Worm (Caenorhabditis elegans): ENCODE results near the gene F56D5.9.
A peak's percentile ranks its signal among the peaks of the same experiment; 100 is the strongest.

DNA sequence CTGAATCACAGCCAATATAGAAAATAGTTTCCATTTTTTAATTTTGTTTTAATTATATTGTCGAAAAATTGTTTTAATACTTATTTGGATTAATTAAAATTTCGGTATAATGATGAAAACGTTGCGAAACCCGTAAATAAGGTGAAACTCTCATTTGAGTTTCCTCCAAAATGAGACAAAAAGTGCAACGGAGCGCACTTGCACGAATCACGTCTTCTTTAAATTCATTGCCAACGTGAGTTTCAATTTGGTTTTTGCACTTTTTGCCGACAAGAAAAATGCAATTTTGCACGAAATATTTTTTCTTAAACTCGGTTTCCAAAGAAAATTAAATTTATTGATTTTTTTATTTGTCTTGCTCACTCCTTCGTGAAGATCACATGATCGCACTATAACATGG, 36.3 kb downstream of the F56D5.9 start, which contains the start of gene daf-15:
- TF ChIP-seq pqm-1 (tag; optimal IDR thresholded peaks at IDR 0.05), result no peak
- peak; percentile 42 for TF ChIP-seq blmp-1 (tag; optimal IDR thresholded peaks at IDR 0.05)
- TF ChIP-seq mdl-1 (tag; optimal IDR thresholded peaks at IDR 0.05), result peak in 1 of 2 experiments; percentile 50
- TF ChIP-seq fkh-10 (GFP tag; optimal IDR thresholded peaks at IDR 0.05), result no peak
- no peak for TF ChIP-seq ztf-11 (tag; optimal IDR thresholded peaks at IDR 0.05)
- no peak for TF ChIP-seq mep-1 (tag; optimal IDR thresholded peaks at IDR 0.05)
- no peak for TF ChIP-seq nhr-11 (tag; optimal IDR thresholded peaks at IDR 0.05)
- TF ChIP-seq zag-1 (tag; optimal IDR thresholded peaks at IDR 0.05), result no peak
- TF ChIP-seq nhr-76 (tag; optimal IDR thresholded peaks at IDR 0.05), result no peak
- no peak for TF ChIP-seq egl-27 (tag; optimal IDR thresholded peaks at IDR 0.05)
- TF ChIP-seq zip-4 (GFP tag; optimal IDR thresholded peaks at IDR 0.05), result no peak
- no peak for TF ChIP-seq F16B12.6 (tag; optimal IDR thresholded peaks at IDR 0.05)
- no peak for TF ChIP-seq mef-2 (tag; optimal IDR thresholded peaks at IDR 0.05)

All from whole organism, L1 larva.